Fruit fly (Drosophila melanogaster) whole organism, adult: ENCODE results near the gene CG6885.

Source experiments
- CG1620 ChIP-seq: fragments of 200-800 bp; sonication (Bioruptor generic); optimal IDR thresholded peaks from 2 replicates; lab custom pipeline; 2016; ENCODE audit warnings: missing biosample characterization, missing genetic modification characterization
- pad ChIP-seq: fragments of 200-800 bp; sonication (Bioruptor generic); optimal IDR thresholded peaks from 3 replicates; lab custom pipeline; 2017; ENCODE audit warnings: missing biosample characterization, missing genetic modification characterization, mild to moderate bottlenecking, moderate library complexity, missing genetic modification reagents
- tj ChIP-seq: fragments of 200-800 bp; sonication (Bioruptor generic); optimal IDR thresholded peaks from 3 replicates; lab custom pipeline; 2017; ENCODE audit warnings: missing biosample characterization, mild to moderate bottlenecking, missing genetic modification characterization, moderate library complexity

CG6885 gene

DNA sequence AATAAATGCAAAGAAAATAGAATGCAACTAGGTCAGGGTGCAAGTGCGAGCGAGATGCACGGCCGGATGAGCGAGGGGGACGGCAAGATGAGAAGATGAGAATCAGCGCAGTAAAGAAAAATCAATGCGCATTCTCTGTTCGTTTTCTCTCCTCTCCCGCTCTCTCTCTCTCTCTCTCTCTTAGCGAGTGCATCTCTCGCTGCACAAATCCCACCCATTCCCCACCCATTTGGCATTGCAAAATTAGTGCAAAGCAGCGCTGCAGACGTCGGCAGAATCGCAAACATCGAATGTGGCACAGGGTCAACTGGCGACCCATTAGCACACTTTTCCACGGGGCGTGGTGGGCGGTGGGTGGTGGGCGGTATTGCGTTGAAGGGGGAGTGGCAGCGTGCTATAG lies 48.5 kb downstream of the CG6885 start:
- TF ChIP-seq CG1620 (GFP tag; lab: Kevin White, UChicago) (no peak), pad (GFP tag; lab: Kevin White, UChicago) (peak; percentile 4), tj (GFP tag; lab: Kevin White, UChicago) (peak; percentile 72)
